Worm (Caenorhabditis elegans) whole organism, young adult: ENCODE measurements around the gene F56H9.2.

ENCODE experiments used
- hlh-12 ChIP-seq: sonication (generic microtip); optimal IDR thresholded peaks from 2 replicates; lab custom pipeline; 2016; ENCODE audit warnings: missing genetic modification characterization, missing compliant biosample characterization
- hmg-20 ChIP-seq: fragments of 200-800 bp; sonication (Bioruptor generic); IDR thresholded peaks from 2 replicates; pipeline ENCODE4 v1.3.6; 2022; ENCODE audit warnings: missing genetic modification reagents, missing genetic modification characterization, missing compliant biosample characterization
- mes-4 ChIP-seq: sonication (generic microtip); optimal IDR thresholded peaks from 2 replicates; lab custom pipeline; 2016; ENCODE audit warnings: missing genotype, missing genetic modification characterization, missing compliant biosample characterization
- nhr-179 ChIP-seq: sonication (generic microtip); optimal IDR thresholded peaks from 2 replicates; lab custom pipeline; 2016; ENCODE audit warnings: mild to moderate bottlenecking, missing genetic modification characterization, missing compliant biosample characterization
- snpc-3.4 ChIP-seq: sonication (generic microtip); optimal IDR thresholded peaks from 2 replicates; lab custom pipeline; 2017; ENCODE audit warnings: missing genetic modification characterization, mild to moderate bottlenecking, missing compliant biosample characterization, antibody characterized with exemption, moderate library complexity, missing genotype, missing genetic modification reagents

- no peak for TF ChIP-seq nhr-179
- no peak for TF ChIP-seq mes-4
- no peak for TF ChIP-seq snpc-3.4 (tag; lab: Kevin White, UChicago)
- no peak for TF ChIP-seq hmg-20 (GFP tag; lab: Robert Waterston, UW)
- no peak for TF ChIP-seq hlh-12 (tag; lab: Kevin White, UChicago)
These were observed 49.4 kb upstream of the F56H9.2 start, which contains the start of gene C14C10.1 for ce11 chrV:12588030-12588429.
